Worm (Caenorhabditis elegans): ENCODE measurements around the gene zig-6.
A peak's percentile ranks its signal among the peaks of the same experiment; 100 is the strongest.

Gene zig-6

ce11 chrX:5164054-5164453, 24.8 kb downstream of the zig-6 start:
- TF ChIP-seq ztf-25 (GFP tag; IDR thresholded peaks at IDR 0.05) (no peak), lin-35 (GFP tag; optimal IDR thresholded peaks at IDR 0.05) (no peak), madf-3 (GFP tag; IDR thresholded peaks at IDR 0.05) (no peak), snpc-3.4 (tag; optimal IDR thresholded peaks at IDR 0.05) (no peak), efl-1 (GFP tag; optimal IDR thresholded peaks at IDR 0.05) (no peak), sdz-38 (tag; optimal IDR thresholded peaks at IDR 0.05) (no peak), ceh-79 (tag; optimal IDR thresholded peaks at IDR 0.05) (no peak), K12H6.12 (tag; optimal IDR thresholded peaks at IDR 0.05) (no peak), tbx-9 (tag; optimal IDR thresholded peaks at IDR 0.05; ENCODE audit: borderline replicate concordance) (no peak), F49E8.2 (tag; optimal IDR thresholded peaks at IDR 0.05; ENCODE audit: insufficient read depth) (no peak), F22D6.2 (tag; optimal IDR thresholded peaks at IDR 0.05) (no peak)

ce11 chrX:5162755-5163154, 26.1 kb downstream of the zig-6 start, which contains the start of gene EGAP5.1:
Gene EGAP5.1 (plus strand): TSS chrX:5163055.
- TF ChIP-seq rec-8 (tag; optimal IDR thresholded peaks at IDR 0.05) (no peak), repo-1 (tag; optimal IDR thresholded peaks at IDR 0.05) (no peak), F33H1.4 (GFP tag; IDR thresholded peaks at IDR 0.05) (no peak), lin-35 (GFP tag; optimal IDR thresholded peaks at IDR 0.05) (no peak), mel-28 (tag; optimal IDR thresholded peaks at IDR 0.05; ENCODE audit: borderline replicate concordance) (no peak)

DNA sequence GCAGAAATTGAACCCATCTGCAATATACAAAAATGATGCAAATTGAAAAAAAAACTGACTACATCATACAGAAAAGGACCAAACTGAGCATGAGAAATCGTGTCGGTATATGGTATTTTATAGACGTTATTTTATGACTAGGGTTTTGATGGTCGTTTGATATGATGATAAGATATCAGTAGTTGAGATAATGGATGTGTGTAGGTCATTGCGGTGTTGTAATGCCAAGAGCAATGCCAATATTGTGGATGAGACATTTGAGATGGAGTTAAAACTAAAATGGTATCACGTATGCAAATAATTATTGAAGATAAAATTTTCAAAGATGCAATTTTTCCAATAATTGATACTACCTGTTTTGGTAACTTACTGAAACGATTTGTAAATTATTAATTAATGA, 29.2 kb downstream of the zig-6 start, which contains the start of gene C31H2.4:
TSS of gene C31H2.4 (minus strand) at position 19 of the 400 bp plus-strand sequence.
- TF ChIP-seq lag-1 (GFP tag; IDR thresholded peaks at IDR 0.05) (no peak), nhr-80 (tag; optimal IDR thresholded peaks at IDR 0.05) (peak; percentile 7), ceh-100 (GFP tag; IDR thresholded peaks at IDR 0.05) (no peak)

ce11 chrX:5154278-5154677, 34.6 kb downstream of the zig-6 start, which contains the start of gene C31H2.3:
Gene C31H2.3 (minus strand): TSS chrX:5154378.
- TF ChIP-seq T07F8.4 (tag; optimal IDR thresholded peaks at IDR 0.05): no peak

DNA sequence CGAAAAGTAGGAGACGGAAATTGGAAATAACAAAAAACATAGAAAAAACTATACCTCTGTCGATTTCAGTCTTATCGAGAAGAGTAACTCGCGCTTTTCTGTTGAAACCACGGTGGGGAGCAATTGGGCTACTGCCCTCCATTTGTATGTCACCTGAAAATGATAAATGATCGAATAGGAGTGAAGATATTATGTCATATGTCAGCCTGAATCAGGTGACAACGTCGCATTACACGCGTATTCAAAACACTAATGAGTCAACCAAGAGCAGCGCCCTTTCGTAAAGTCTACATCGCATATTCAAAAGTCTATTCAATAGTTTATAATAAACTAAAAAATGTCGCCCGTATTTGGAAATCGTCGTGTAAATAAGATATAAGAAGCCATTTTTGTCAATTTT, 35.9 kb downstream of the zig-6 start:
- TF ChIP-seq hlh-26 (GFP tag; conservative IDR thresholded peaks at IDR 0.05): no peak
- no peak for TF ChIP-seq nhr-27 (tag; optimal IDR thresholded peaks at IDR 0.05)
- TF ChIP-seq snpc-1.1 (tag; optimal IDR thresholded peaks at IDR 0.05; ENCODE audit: insufficient read depth): no peak
- TF ChIP-seq unc-62 (GFP tag; optimal IDR thresholded peaks at IDR 0.05): no peak
- TF ChIP-seq let-526 (GFP tag; IDR thresholded peaks at IDR 0.05): no peak
- no peak for TF ChIP-seq xnd-1 (tag; optimal IDR thresholded peaks at IDR 0.05)

ce11 chrX:5151866-5152265, 37.0 kb downstream of the zig-6 start:
- TF ChIP-seq ets-4 (GFP tag; optimal IDR thresholded peaks at IDR 0.05) (no peak), snpc-4 (GFP tag; optimal IDR thresholded peaks at IDR 0.05) (no peak), snpc-4 (tag; optimal IDR thresholded peaks at IDR 0.05) (no peak), mes-4 (tag; optimal IDR thresholded peaks at IDR 0.05) (no peak), lin-54 (GFP tag; optimal IDR thresholded peaks at IDR 0.05) (no peak), lsl-1 (GFP tag; optimal IDR thresholded peaks at IDR 0.05) (no peak), ztf-28 (GFP tag; IDR thresholded peaks at IDR 0.05) (no peak), dpl-1 (GFP tag; optimal IDR thresholded peaks at IDR 0.05) (no peak), gei-17 (GFP tag; optimal IDR thresholded peaks at IDR 0.05) (no peak), unc-130 (GFP tag; optimal IDR thresholded peaks at IDR 0.05) (no peak), mel-28 (tag; optimal IDR thresholded peaks at IDR 0.05; ENCODE audit: borderline replicate concordance) (no peak), K11D2.4 (GFP tag; IDR thresholded peaks at IDR 0.05) (no peak), unc-62 (GFP tag; optimal IDR thresholded peaks at IDR 0.05) (no peak), attf-5 (GFP tag; optimal IDR thresholded peaks at IDR 0.05) (no peak), madf-3 (GFP tag; IDR thresholded peaks at IDR 0.05) (no peak), nhr-179 (tag; optimal IDR thresholded peaks at IDR 0.05) (no peak), nfya-2 (GFP tag; IDR thresholded peaks at IDR 0.05) (no peak), rpc-1 (optimal IDR thresholded peaks at IDR 0.05) (no peak), rpc-1 (tag; optimal IDR thresholded peaks at IDR 0.05) (no peak), bed-1 (GFP tag; IDR thresholded peaks at IDR 0.05) (no peak)
